Worm (Caenorhabditis elegans) whole organism, mixed stage, embryonic: ENCODE data around the gene C37H5.14.

Experiments
- blmp-1 ChIP-seq: fragments of 150-350 bp; optimal IDR thresholded peaks from 2 replicates; lab custom pipeline; 2014; ENCODE audit warnings: missing biosample characterization, missing genetic modification characterization
- ceh-43 ChIP-seq: fragments of 200-800 bp; sonication (Bioruptor generic); optimal IDR thresholded peaks from 2 replicates; lab custom pipeline; 2018; ENCODE audit warnings: mild to moderate bottlenecking, missing genetic modification characterization, moderate library complexity, missing compliant biosample characterization
- ceh-83 ChIP-seq: fragments of 200-800 bp; sonication (Bioruptor generic); optimal IDR thresholded peaks from 2 replicates; lab custom pipeline; 2018; ENCODE audit warnings: mild to moderate bottlenecking, missing genetic modification characterization, missing compliant biosample characterization
- ces-1 ChIP-seq: fragments of 150-350 bp; optimal IDR thresholded peaks from 2 replicates; lab custom pipeline; 2014; ENCODE audit warnings: missing biosample characterization, missing genetic modification reagents, missing genetic modification characterization
- cnd-1 ChIP-seq: fragments of 200-800 bp; sonication (Bioruptor generic); optimal IDR thresholded peaks from 2 replicates; lab custom pipeline; 2018; ENCODE audit warnings: mild to moderate bottlenecking, missing genetic modification characterization, missing compliant biosample characterization
- drap-1 ChIP-seq: fragments of 200-800 bp; sonication (Bioruptor generic); optimal IDR thresholded peaks from 3 replicates; lab custom pipeline; 2018; ENCODE audit warnings: mild to moderate bottlenecking, missing genetic modification characterization, missing compliant biosample characterization
- elt-1 ChIP-seq: sonication (generic microtip); optimal IDR thresholded peaks from 2 replicates; lab custom pipeline; 2017; ENCODE audit warnings: missing genetic modification characterization, mild to moderate bottlenecking, missing compliant biosample characterization, antibody characterized with exemption, moderate library complexity, borderline replicate concordance; ENCODE audit not compliant: insufficient read depth
- elt-3 ChIP-seq: fragments of 150-350 bp; optimal IDR thresholded peaks from 2 replicates; lab custom pipeline; 2014; ENCODE audit warnings: missing biosample characterization, missing genetic modification characterization
- lin-13 ChIP-seq: fragments of 150-350 bp; optimal IDR thresholded peaks from 2 replicates; lab custom pipeline; 2014; ENCODE audit warnings: missing biosample characterization, missing genetic modification characterization
- lsy-2 ChIP-seq: fragments of 150-350 bp; optimal IDR thresholded peaks from 2 replicates; lab custom pipeline; 2014; ENCODE audit warnings: missing biosample characterization, missing genetic modification characterization
- mep-1 ChIP-seq: fragments of 150-350 bp; optimal IDR thresholded peaks from 2 replicates; lab custom pipeline; 2017; ENCODE audit warnings: missing biosample characterization, missing genetic modification reagents, missing genetic modification characterization, inconsistent platforms
- mls-2 ChIP-seq: sonication (generic microtip); optimal IDR thresholded peaks from 2 replicates; lab custom pipeline; 2016; ENCODE audit warnings: mild to moderate bottlenecking, missing genetic modification characterization, moderate library complexity, missing compliant biosample characterization
- nhr-237 ChIP-seq: fragments of 150-350 bp; optimal IDR thresholded peaks from 2 replicates; lab custom pipeline; 2014; ENCODE audit warnings: missing biosample characterization, missing genetic modification characterization
- nhr-28 ChIP-seq: fragments of 150-350 bp; optimal IDR thresholded peaks from 2 replicates; lab custom pipeline; 2014; ENCODE audit warnings: missing biosample characterization, missing genetic modification characterization
- nhr-76 ChIP-seq: sonication (generic microtip); optimal IDR thresholded peaks from 2 replicates; lab custom pipeline; 2017; ENCODE audit warnings: missing biosample characterization, missing genetic modification characterization
- pha-4 ChIP-seq: fragments of 150-350 bp; optimal IDR thresholded peaks from 2 replicates; lab custom pipeline; 2018; ENCODE audit warnings: missing biosample characterization, missing genetic modification reagents, missing genetic modification characterization
- tbx-8 ChIP-seq: fragments of 200-800 bp; sonication (Bioruptor generic); optimal IDR thresholded peaks from 2 replicates; lab custom pipeline; 2018; ENCODE audit warnings: mild to moderate bottlenecking, missing genetic modification characterization, moderate library complexity, missing compliant biosample characterization
- unc-39 ChIP-seq: fragments of 150-350 bp; optimal IDR thresholded peaks from 2 replicates; lab custom pipeline; 2014; ENCODE audit warnings: missing biosample characterization, missing genetic modification characterization

Gene C37H5.14

ce11 chrV:4787166-4787565 lies 47.0 kb downstream of the C37H5.14 start, which contains the start of gene R02F11.9:
Gene R02F11.9, plus strand, starts transcription at chrV:4787466.
- TF ChIP-seq drap-1 (GFP tag; lab: Kevin White, UChicago) (no peak), elt-1 (tag; lab: Kevin White, UChicago) (no peak), ceh-83 (no peak)
- TF ChIP-seq, all 35 proteins: peak for 0

ce11 chrV:4785333-4785852 lies 48.8 kb downstream of the C37H5.14 start, which contains the start of the genes Y60C6A.2 and Y60C6A.3:
Gene Y60C6A.2, minus strand, starts transcription at chrV:4785433.
Gene Y60C6A.3, plus strand, starts transcription at chrV:4785802.
- TF ChIP-seq elt-3 (tag; lab: Kevin White, UChicago) (no peak), mls-2 (no peak), unc-39 (no peak), lin-13 (tag; lab: Kevin White, UChicago) (no peak), lsy-2 (no peak), elt-1 (tag; lab: Kevin White, UChicago) (no peak), nhr-28 (tag; lab: Kevin White, UChicago) (no peak), tbx-8 (no peak), blmp-1 (tag; lab: Kevin White, UChicago) (no peak), nhr-76 (no peak)

- TF ChIP-seq cnd-1 (tag; lab: Kevin White, UChicago) (no peak), drap-1 (GFP tag; lab: Kevin White, UChicago) (no peak), nhr-237 (tag; lab: Kevin White, UChicago) (no peak), ces-1 (no peak), blmp-1 (tag; lab: Kevin White, UChicago) (no peak), mep-1 (tag; lab: Kevin White, UChicago) (no peak), ceh-43 (GFP tag; lab: Kevin White, UChicago) (no peak), unc-39 (no peak), pha-4 (tag; lab: Kevin White, UChicago) (no peak)
Observed at ce11 chrV:4783313-4783712, 50.9 kb downstream of the C37H5.14 start, which contains the start of gene Y60C6A.1. Gene Y60C6A.1, plus strand, starts transcription at chrV:4783613.
